Worm (Caenorhabditis elegans): ENCODE measurements around the gene hrg-9.

Gene hrg-9

ce11 chrV:12953702-12954101 lies 9.4 kb downstream of the hrg-9 start, which contains the start of gene eif-3.K:
eif-3.K (plus strand) TSS chrV:12954002.
- TF ChIP-seq F13C5.2 (tag; optimal IDR thresholded peaks at IDR 0.05) = no peak
- no peak for TF ChIP-seq scrt-1 (GFP tag; IDR thresholded peaks at IDR 0.05)

- TF ChIP-seq ets-7 (tag; optimal IDR thresholded peaks at IDR 0.05) (no peak), ceh-36 (tag; optimal IDR thresholded peaks at IDR 0.05) (no peak), sea-1 (GFP tag; conservative IDR thresholded peaks at IDR 0.05) (no peak), tbx-37 (GFP tag; conservative IDR thresholded peaks at IDR 0.05) (no peak; the same call in 1 of the 2 replicates), tra-4 (tag; optimal IDR thresholded peaks at IDR 0.05) (no peak), flt-1 (GFP tag; IDR thresholded peaks at IDR 0.05) (no peak), pes-1 (GFP tag; IDR thresholded peaks at IDR 0.05) (no peak), hmg-4 (GFP tag; optimal IDR thresholded peaks at IDR 0.05) (no peak), hnd-1 (tag; optimal IDR thresholded peaks at IDR 0.05) (no peak)
Measured at ce11 chrV:12952287-12952686, 10.9 kb downstream of the hrg-9 start, which contains the start of gene pqn-68. pqn-68 (plus strand) TSS chrV:12952636.

- TF ChIP-seq B0310.2 (tag; optimal IDR thresholded peaks at IDR 0.05) (no peak), scrt-1 (GFP tag; IDR thresholded peaks at IDR 0.05) (no peak), tbx-37 (GFP tag; conservative IDR thresholded peaks at IDR 0.05) (no peak), aly-1 (tag; optimal IDR thresholded peaks at IDR 0.05) (no peak), ama-1 (optimal IDR thresholded peaks at IDR 0.05) (no peak), tbx-11 (GFP tag; IDR thresholded peaks at IDR 0.05) (no peak), F13C5.2 (tag; optimal IDR thresholded peaks at IDR 0.05) (peak; percentile 56), hmg-4 (GFP tag; optimal IDR thresholded peaks at IDR 0.05) (no peak)
Measured at ce11 chrV:12950812-12951528, 12.2 kb downstream of the hrg-9 start, which contains the start of the genes T16G1.9 and T16G1.18. T16G1.9 (minus strand) TSS chrV:12950862. T16G1.18 (plus strand) TSS chrV:12951304.

ce11 chrV:12949607-12950006 lies 13.5 kb downstream of the hrg-9 start, which contains the start of gene T16G1.13:
T16G1.13 (plus strand) TSS chrV:12949907.
- TF ChIP-seq F13C5.2 (tag; optimal IDR thresholded peaks at IDR 0.05) (no peak), sea-1 (GFP tag; conservative IDR thresholded peaks at IDR 0.05) (no peak), tbx-11 (GFP tag; IDR thresholded peaks at IDR 0.05) (no peak), ets-7 (tag; optimal IDR thresholded peaks at IDR 0.05) (no peak), pes-1 (GFP tag; IDR thresholded peaks at IDR 0.05) (no peak), tbx-37 (GFP tag; conservative IDR thresholded peaks at IDR 0.05) (no peak), B0310.2 (tag; optimal IDR thresholded peaks at IDR 0.05) (no peak), tra-4 (tag; optimal IDR thresholded peaks at IDR 0.05) (no peak)

ce11 chrV:12944775-12945174 lies 18.4 kb downstream of the hrg-9 start, which contains the start of gene grl-2:
grl-2 (plus strand) TSS chrV:12945075.
- TF ChIP-seq hnd-1 (tag; optimal IDR thresholded peaks at IDR 0.05) (no peak), ets-7 (tag; optimal IDR thresholded peaks at IDR 0.05) (no peak), pes-1 (GFP tag; IDR thresholded peaks at IDR 0.05) (no peak), B0310.2 (tag; optimal IDR thresholded peaks at IDR 0.05) (no peak), tra-4 (tag; optimal IDR thresholded peaks at IDR 0.05) (no peak)

ce11 chrV:12944229-12944628 lies 18.9 kb downstream of the hrg-9 start, which contains the start of gene T16G1.3:
T16G1.3 (minus strand) TSS chrV:12944329.
- no peak for TF ChIP-seq ets-7 (tag; optimal IDR thresholded peaks at IDR 0.05)
- TF ChIP-seq tra-4 (tag; optimal IDR thresholded peaks at IDR 0.05) = no peak
- no peak for TF ChIP-seq ceh-36 (tag; optimal IDR thresholded peaks at IDR 0.05)
- no peak for TF ChIP-seq scrt-1 (GFP tag; IDR thresholded peaks at IDR 0.05)
- TF ChIP-seq ama-1 (optimal IDR thresholded peaks at IDR 0.05) = no peak
- no peak for TF ChIP-seq tbx-11 (GFP tag; IDR thresholded peaks at IDR 0.05)

- no peak for TF ChIP-seq F13C5.2 (tag; optimal IDR thresholded peaks at IDR 0.05)
- no peak for TF ChIP-seq tra-4 (tag; optimal IDR thresholded peaks at IDR 0.05)
- TF ChIP-seq aly-1 (tag; optimal IDR thresholded peaks at IDR 0.05) = no peak
- no peak for TF ChIP-seq ceh-36 (tag; optimal IDR thresholded peaks at IDR 0.05)
- no peak for TF ChIP-seq pes-1 (GFP tag; IDR thresholded peaks at IDR 0.05)
- TF ChIP-seq ama-1 (optimal IDR thresholded peaks at IDR 0.05) = no peak
- no peak for TF ChIP-seq tbx-37 (GFP tag; conservative IDR thresholded peaks at IDR 0.05)
- TF ChIP-seq tbx-11 (GFP tag; IDR thresholded peaks at IDR 0.05) = no peak
- TF ChIP-seq hnd-1 (tag; optimal IDR thresholded peaks at IDR 0.05) = no peak
- no peak for TF ChIP-seq ets-7 (tag; optimal IDR thresholded peaks at IDR 0.05)
- no peak for TF ChIP-seq scrt-1 (GFP tag; IDR thresholded peaks at IDR 0.05)
- no peak for TF ChIP-seq flt-1 (GFP tag; IDR thresholded peaks at IDR 0.05)
- no peak for TF ChIP-seq hmbx-1 (tag; optimal IDR thresholded peaks at IDR 0.05)
- TF ChIP-seq ceh-13 (GFP tag; optimal IDR thresholded peaks at IDR 0.05) = no peak
Measured at ce11 chrV:12943399-12943798, 19.7 kb downstream of the hrg-9 start.

ce11 chrV:12941797-12942474 lies 21.2 kb downstream of the hrg-9 start, which contains the start of gene T16G1.4:
T16G1.4 (minus strand) TSS chrV:12941847.
- TF ChIP-seq hnd-1 (tag; optimal IDR thresholded peaks at IDR 0.05) (no peak), hmg-4 (GFP tag; optimal IDR thresholded peaks at IDR 0.05) (no peak), tbx-37 (GFP tag; conservative IDR thresholded peaks at IDR 0.05) (no peak), sea-1 (GFP tag; conservative IDR thresholded peaks at IDR 0.05) (no peak), hmbx-1 (tag; optimal IDR thresholded peaks at IDR 0.05) (no peak)

All from whole organism, early embryonic.